Worm (Caenorhabditis elegans): ENCODE results near the gene inx-1.

Gene inx-1

DNA sequence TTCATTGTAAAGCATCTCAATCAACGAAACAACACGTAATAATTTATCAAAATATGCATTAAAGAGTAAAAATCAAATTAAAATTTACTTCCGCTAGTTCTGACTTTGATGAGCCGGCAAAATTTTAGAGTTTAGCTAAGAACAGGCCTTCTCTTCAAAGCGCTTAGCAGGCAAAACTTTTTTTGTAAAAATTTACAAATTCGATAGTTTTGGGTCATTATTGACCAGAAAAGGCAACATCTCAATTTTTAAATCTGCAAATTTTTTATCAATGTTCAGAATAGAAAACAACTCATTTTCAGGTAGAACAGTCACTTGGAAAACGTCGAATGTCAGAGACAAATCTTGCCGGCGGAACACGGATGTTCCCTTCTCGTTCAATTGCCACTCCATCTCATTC lies 18.5 kb downstream of the inx-1 start:
- TF ChIP-seq zag-1 (tag; optimal IDR thresholded peaks at IDR 0.05): no peak

- TF ChIP-seq ceh-82 (tag; optimal IDR thresholded peaks at IDR 0.05) (no peak), zag-1 (tag; optimal IDR thresholded peaks at IDR 0.05) (no peak), unc-62 (GFP tag; optimal IDR thresholded peaks at IDR 0.05) (no peak), nhr-77 (tag; optimal IDR thresholded peaks at IDR 0.05) (no peak), egl-27 (tag; optimal IDR thresholded peaks at IDR 0.05) (no peak), nhr-6 (tag; optimal IDR thresholded peaks at IDR 0.05) (no peak), nhr-23 (tag; optimal IDR thresholded peaks at IDR 0.05) (no peak), elt-3 (tag; optimal IDR thresholded peaks at IDR 0.05) (no peak), mbf-1 (tag; optimal IDR thresholded peaks at IDR 0.05) (no peak), peb-1 (tag; optimal IDR thresholded peaks at IDR 0.05) (no peak), unc-55 (GFP tag; optimal IDR thresholded peaks at IDR 0.05) (no peak), ceh-16 (tag; optimal IDR thresholded peaks at IDR 0.05) (no peak), sma-9 (GFP tag; optimal IDR thresholded peaks at IDR 0.05) (no peak), sma-9 (tag; optimal IDR thresholded peaks at IDR 0.05) (no peak), lin-11 (tag; optimal IDR thresholded peaks at IDR 0.05) (no peak), F13H6.1 (tag; optimal IDR thresholded peaks at IDR 0.05) (no peak), nhr-11 (tag; optimal IDR thresholded peaks at IDR 0.05) (no peak), unc-39 (tag; optimal IDR thresholded peaks at IDR 0.05) (no peak)
Observed at ce11 chrX:6935430-6935829, 20.8 kb downstream of the inx-1 start, which contains the start of gene C16E9.2. TSS of gene C16E9.2 (plus strand) at chrX:6935730.

DNA sequence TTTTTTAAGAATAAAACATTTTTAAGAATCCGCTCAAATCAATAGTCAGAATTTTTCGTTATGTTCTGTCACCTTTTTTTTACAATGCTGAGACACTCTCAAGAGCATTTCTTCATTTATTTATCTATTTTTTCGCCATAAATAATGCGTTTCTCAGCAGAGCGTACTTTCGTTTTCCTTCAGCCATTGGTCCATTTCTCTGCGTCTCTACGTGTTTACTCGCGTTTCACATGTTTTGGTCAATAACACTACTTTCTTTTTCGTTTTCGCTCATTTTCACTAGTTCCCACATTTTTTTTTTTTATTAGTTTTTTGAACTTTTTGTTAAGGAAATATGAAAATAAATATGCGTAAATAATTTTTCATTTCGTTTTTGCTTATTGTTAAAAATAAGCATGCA lies 21.7 kb downstream of the inx-1 start:
- TF ChIP-seq lsy-2 (tag; optimal IDR thresholded peaks at IDR 0.05): peak in 1 of 2 experiments; percentile 70
- no peak for TF ChIP-seq lin-39 (tag; optimal IDR thresholded peaks at IDR 0.05)
- TF ChIP-seq mab-5 (tag; optimal IDR thresholded peaks at IDR 0.05): peak; percentile 5
- TF ChIP-seq ztf-4 (tag; optimal IDR thresholded peaks at IDR 0.05): no peak
- peak; percentile 98 for TF ChIP-seq blmp-1 (tag; optimal IDR thresholded peaks at IDR 0.05; ENCODE audit: insufficient read depth)
- peak; percentile 80 for TF ChIP-seq C34F6.9 (tag; optimal IDR thresholded peaks at IDR 0.05)
- no peak for TF ChIP-seq ceh-82 (tag; optimal IDR thresholded peaks at IDR 0.05)
- TF ChIP-seq ceh-16 (tag; optimal IDR thresholded peaks at IDR 0.05): no peak
- no peak for TF ChIP-seq sma-3 (GFP tag; optimal IDR thresholded peaks at IDR 0.05)
- TF ChIP-seq fos-1 (tag; optimal IDR thresholded peaks at IDR 0.05): peak; percentile 63
- no peak for TF ChIP-seq lin-11 (tag; optimal IDR thresholded peaks at IDR 0.05)
- no peak for TF ChIP-seq ztf-1 (GFP tag; conservative IDR thresholded peaks at IDR 0.05)
- TF ChIP-seq nhr-129 (tag; optimal IDR thresholded peaks at IDR 0.05): peak; percentile 58
- peak; percentile 84 for TF ChIP-seq unc-55 (GFP tag; optimal IDR thresholded peaks at IDR 0.05)
- no peak for TF ChIP-seq nhr-6 (tag; optimal IDR thresholded peaks at IDR 0.05)
- TF ChIP-seq ztf-11 (tag; optimal IDR thresholded peaks at IDR 0.05): no peak
- peak; percentile 63 for TF ChIP-seq crh-2 (tag; optimal IDR thresholded peaks at IDR 0.05)
- TF ChIP-seq nhr-10 (tag; optimal IDR thresholded peaks at IDR 0.05): no peak
- TF ChIP-seq nhr-11 (tag; optimal IDR thresholded peaks at IDR 0.05): no peak
- no peak for TF ChIP-seq peb-1 (tag; optimal IDR thresholded peaks at IDR 0.05)
- TF ChIP-seq gmeb-1 (tag; optimal IDR thresholded peaks at IDR 0.05): no peak
- TF ChIP-seq sma-9 (GFP tag; optimal IDR thresholded peaks at IDR 0.05): peak; percentile 53
- TF ChIP-seq sma-9 (tag; optimal IDR thresholded peaks at IDR 0.05): no peak
- peak; percentile 9 for TF ChIP-seq F13H6.1 (tag; optimal IDR thresholded peaks at IDR 0.05)

ce11 chrX:6932134-6932533 lies 24.1 kb downstream of the inx-1 start, which contains the start of gene F14B8.6:
TSS of gene F14B8.6 (minus strand) at chrX:6932425.
- TF ChIP-seq fos-1 (tag; optimal IDR thresholded peaks at IDR 0.05) (peak; percentile 28), F13H6.1 (tag; optimal IDR thresholded peaks at IDR 0.05) (peak; percentile 31), nhr-129 (tag; optimal IDR thresholded peaks at IDR 0.05) (peak; percentile 46), gmeb-1 (tag; optimal IDR thresholded peaks at IDR 0.05) (peak; percentile 42), nhr-25 (tag; optimal IDR thresholded peaks at IDR 0.05) (no peak)

DNA sequence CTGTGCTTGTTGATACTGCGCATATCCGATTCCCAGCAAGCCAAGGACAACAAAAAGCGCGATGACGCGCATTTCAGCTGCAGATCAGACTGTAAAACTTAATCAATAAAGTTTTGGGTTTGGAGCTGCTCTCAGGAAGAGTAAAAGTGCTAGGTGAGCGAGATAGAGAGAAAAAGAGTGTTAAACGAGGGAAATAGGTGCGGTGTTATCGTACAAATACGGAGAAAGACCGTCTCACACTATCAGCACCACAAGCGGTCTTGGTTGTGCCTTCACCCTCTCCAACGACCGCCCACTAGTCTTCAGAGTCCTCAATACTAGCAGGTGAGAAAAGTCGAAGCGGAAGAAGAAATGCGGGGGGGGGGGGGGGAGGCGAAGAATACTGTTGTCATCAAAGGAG lies 27.6 kb downstream of the inx-1 start, which contains the start of gene F14B8.5:
Gene F14B8.5, minus strand, starts transcription at position 127 of the 400 bp plus-strand sequence.
- TF ChIP-seq sma-9 (GFP tag; optimal IDR thresholded peaks at IDR 0.05): no peak
- TF ChIP-seq sma-9 (tag; optimal IDR thresholded peaks at IDR 0.05): no peak
- TF ChIP-seq fos-1 (tag; optimal IDR thresholded peaks at IDR 0.05): peak; percentile 44

- TF ChIP-seq ceh-82 (tag; optimal IDR thresholded peaks at IDR 0.05) (no peak), crh-2 (tag; optimal IDR thresholded peaks at IDR 0.05) (peak; percentile 52), peb-1 (tag; optimal IDR thresholded peaks at IDR 0.05) (no peak), lin-39 (tag; optimal IDR thresholded peaks at IDR 0.05) (no peak), nhr-77 (tag; optimal IDR thresholded peaks at IDR 0.05) (no peak), sma-3 (GFP tag; optimal IDR thresholded peaks at IDR 0.05) (no peak), F13H6.1 (tag; optimal IDR thresholded peaks at IDR 0.05) (peak; percentile 17), zag-1 (tag; optimal IDR thresholded peaks at IDR 0.05) (no peak), elt-3 (tag; optimal IDR thresholded peaks at IDR 0.05) (no peak), nhr-11 (tag; optimal IDR thresholded peaks at IDR 0.05) (no peak), lsy-2 (tag; optimal IDR thresholded peaks at IDR 0.05) (no peak), alr-1 (tag; optimal IDR thresholded peaks at IDR 0.05) (no peak), snpc-4 (tag; optimal IDR thresholded peaks at IDR 0.05) (no peak), fos-1 (tag; optimal IDR thresholded peaks at IDR 0.05) (peak; percentile 75), Y55F3AM.14 (GFP tag; optimal IDR thresholded peaks at IDR 0.05) (no peak), nhr-129 (tag; optimal IDR thresholded peaks at IDR 0.05) (no peak), sma-9 (GFP tag; optimal IDR thresholded peaks at IDR 0.05) (peak; percentile 49), sma-9 (tag; optimal IDR thresholded peaks at IDR 0.05) (no peak)
Observed at ce11 chrX:6926952-6927351, 29.2 kb downstream of the inx-1 start.
